Worm (Caenorhabditis elegans) whole organism, L3 larva: ENCODE results near the gene nspb-9.

Experiments
- ceh-16 ChIP-seq: sonication (generic microtip); optimal IDR thresholded peaks from 2 replicates; lab custom pipeline; 2017; ENCODE audit warnings: missing biosample characterization, missing genetic modification characterization
- ceh-9 ChIP-seq: sonication (generic microtip); optimal IDR thresholded peaks from 2 replicates; lab custom pipeline; 2018; ENCODE audit warnings: missing biosample characterization, missing genetic modification characterization
- daf-12 ChIP-seq: fragments of 150-350 bp; optimal IDR thresholded peaks from 2 replicates; lab custom pipeline; 2014; ENCODE audit warnings: missing biosample characterization, missing genetic modification reagents, missing genetic modification characterization
- fkh-10 ChIP-seq: sonication (generic microtip); optimal IDR thresholded peaks from 2 replicates; lab custom pipeline; 2017; ENCODE audit warnings: missing biosample characterization, missing genetic modification reagents, missing genetic modification characterization
- lin-39 ChIP-seq: fragments of 150-350 bp; optimal IDR thresholded peaks from 2 replicates; lab custom pipeline; 2018; ENCODE audit warnings: missing biosample characterization, missing genetic modification reagents, missing genetic modification characterization
- nfya-1 ChIP-seq: sonication (generic microtip); optimal IDR thresholded peaks from 2 replicates; lab custom pipeline; 2017; ENCODE audit warnings: missing genetic modification characterization, mild to moderate bottlenecking, missing compliant biosample characterization, antibody characterized with exemption, moderate library complexity; ENCODE audit not compliant: insufficient read depth
- nhr-237 ChIP-seq: fragments of 150-350 bp; optimal IDR thresholded peaks from 2 replicates; lab custom pipeline; 2014; ENCODE audit warnings: missing biosample characterization, missing genetic modification characterization
- nhr-25 ChIP-seq: sonication (generic microtip); optimal IDR thresholded peaks from 2 replicates; lab custom pipeline; 2017; ENCODE audit warnings: missing biosample characterization, missing genetic modification characterization
- nhr-28 ChIP-seq: fragments of 150-350 bp; optimal IDR thresholded peaks from 2 replicates; lab custom pipeline; 2014; ENCODE audit warnings: missing biosample characterization, missing genetic modification characterization
- nhr-77 ChIP-seq: fragments of 150-350 bp; optimal IDR thresholded peaks from 2 replicates; lab custom pipeline; 2014; ENCODE audit warnings: missing biosample characterization, missing genetic modification characterization
- snpc-4 ChIP-seq: fragments of 150-350 bp; optimal IDR thresholded peaks from 2 replicates; lab custom pipeline; 2014; ENCODE audit warnings: missing biosample characterization, missing genetic modification characterization

- TF ChIP-seq fkh-10 (GFP tag; lab: Kevin White, UChicago) (no peak), snpc-4 (tag; lab: Kevin White, UChicago) (no peak), daf-12 (tag; lab: Kevin White, UChicago) (no peak), lin-39 (tag; lab: Kevin White, UChicago) (no peak), nhr-237 (tag; lab: Kevin White, UChicago) (no peak), ceh-16 (tag; lab: Kevin White, UChicago) (no peak), ceh-9 (tag; lab: Kevin White, UChicago) (no peak), nhr-28 (tag; lab: Kevin White, UChicago) (no peak), nhr-25 (tag; lab: Kevin White, UChicago) (no peak), nfya-1 (tag; lab: Kevin White, UChicago) (no peak), nhr-77 (tag; lab: Kevin White, UChicago) (no peak)
Measured at ce11 chrII:14576429-14576828, 4.2 kb upstream of the nspb-9 start, which contains the start of gene C01G12.13.
